Worm (Caenorhabditis elegans): ENCODE data around the gene str-249.
A peak's percentile ranks its signal among the peaks of the same experiment; 100 is the strongest.

str-249 gene

ce11 chrIV:7208961-7209360 is 22.3 kb upstream of the str-249 start:
- TF ChIP-seq W03F9.2 (tag; optimal IDR thresholded peaks at IDR 0.05): no peak
- TF ChIP-seq him-1 (tag; optimal IDR thresholded peaks at IDR 0.05): no peak
- TF ChIP-seq dao-5 (tag; optimal IDR thresholded peaks at IDR 0.05): no peak

ce11 chrIV:7205969-7206368 is 19.3 kb upstream of the str-249 start, which contains the start of gene kcc-1:
kcc-1 (plus strand) TSS chrIV:7206269.
- TF ChIP-seq W03F9.2 (tag; optimal IDR thresholded peaks at IDR 0.05) (no peak), dao-5 (tag; optimal IDR thresholded peaks at IDR 0.05) (no peak), him-1 (tag; optimal IDR thresholded peaks at IDR 0.05) (no peak)

ce11 chrIV:7203696-7204095 is 17.0 kb upstream of the str-249 start, which contains the start of gene R13A1.3:
R13A1.3 (plus strand) TSS chrIV:7203996.
- TF ChIP-seq dao-5 (tag; optimal IDR thresholded peaks at IDR 0.05): no peak
- TF ChIP-seq W03F9.2 (tag; optimal IDR thresholded peaks at IDR 0.05): no peak
- TF ChIP-seq him-1 (tag; optimal IDR thresholded peaks at IDR 0.05): no peak

ce11 chrIV:7196853-7197252 is 10.2 kb upstream of the str-249 start, which contains the start of gene unc-8:
unc-8 (plus strand) TSS chrIV:7197153.
- TF ChIP-seq dao-5 (tag; optimal IDR thresholded peaks at IDR 0.05): no peak
- no peak for TF ChIP-seq him-1 (tag; optimal IDR thresholded peaks at IDR 0.05)
- no peak for TF ChIP-seq W03F9.2 (tag; optimal IDR thresholded peaks at IDR 0.05)

- no peak for TF ChIP-seq W03F9.2 (tag; optimal IDR thresholded peaks at IDR 0.05)
- TF ChIP-seq him-1 (tag; optimal IDR thresholded peaks at IDR 0.05): no peak
- no peak for TF ChIP-seq dao-5 (tag; optimal IDR thresholded peaks at IDR 0.05)
Observed at ce11 chrIV:7195734-7196133, 9.1 kb upstream of the str-249 start, which contains the start of gene best-16. best-16 (minus strand) TSS chrIV:7195834.

- TF ChIP-seq him-1 (tag; optimal IDR thresholded peaks at IDR 0.05): no peak
Observed at ce11 chrIV:7191745-7192144, 5.1 kb upstream of the str-249 start, which contains the start of gene R13A1.5. R13A1.5 (minus strand) TSS chrIV:7191845.

- TF ChIP-seq dao-5 (tag; optimal IDR thresholded peaks at IDR 0.05): no peak
- no peak for TF ChIP-seq him-1 (tag; optimal IDR thresholded peaks at IDR 0.05)
- TF ChIP-seq W03F9.2 (tag; optimal IDR thresholded peaks at IDR 0.05): no peak
Observed at ce11 chrIV:7190409-7190808, 3.8 kb upstream of the str-249 start.

- TF ChIP-seq him-1 (tag; optimal IDR thresholded peaks at IDR 0.05) (no peak), dao-5 (tag; optimal IDR thresholded peaks at IDR 0.05) (no peak), W03F9.2 (tag; optimal IDR thresholded peaks at IDR 0.05) (peak; percentile 15)
Observed at ce11 chrIV:7188528-7189422, 2.1 kb upstream of the str-249 start, which contains the start of gene srlf-7. srlf-7 (plus strand) TSS chrIV:7189287.

ce11 chrIV:7188030-7188429 is 1.4 kb upstream of the str-249 start, which contains the start of gene C42D4.13:
C42D4.13 (minus strand) TSS chrIV:7188130.
- TF ChIP-seq dao-5 (tag; optimal IDR thresholded peaks at IDR 0.05) (no peak), W03F9.2 (tag; optimal IDR thresholded peaks at IDR 0.05) (no peak), him-1 (tag; optimal IDR thresholded peaks at IDR 0.05) (no peak)

ce11 chrIV:7184597-7184996 is 2.1 kb downstream of the str-249 start, which contains the start of gene clec-179:
clec-179 (minus strand) TSS chrIV:7184697.
- TF ChIP-seq dao-5 (tag; optimal IDR thresholded peaks at IDR 0.05): no peak
- TF ChIP-seq him-1 (tag; optimal IDR thresholded peaks at IDR 0.05): no peak
- TF ChIP-seq W03F9.2 (tag; optimal IDR thresholded peaks at IDR 0.05): no peak

- TF ChIP-seq him-1 (tag; optimal IDR thresholded peaks at IDR 0.05) (no peak), dao-5 (tag; optimal IDR thresholded peaks at IDR 0.05) (no peak), W03F9.2 (tag; optimal IDR thresholded peaks at IDR 0.05) (peak; percentile 12)
Observed at ce11 chrIV:7182818-7183217, 3.8 kb downstream of the str-249 start.

ce11 chrIV:7180304-7180703 is 6.4 kb downstream of the str-249 start, which contains the start of gene cest-10:
cest-10 (plus strand) TSS chrIV:7180557.
- TF ChIP-seq W03F9.2 (tag; optimal IDR thresholded peaks at IDR 0.05): peak; percentile 6
- TF ChIP-seq him-1 (tag; optimal IDR thresholded peaks at IDR 0.05): no peak

- no peak for TF ChIP-seq him-1 (tag; optimal IDR thresholded peaks at IDR 0.05)
Observed at ce11 chrIV:7178942-7179341, 7.7 kb downstream of the str-249 start, which contains the start of gene C42D4.3. C42D4.3 (plus strand) TSS chrIV:7179239.

ce11 chrIV:7176887-7177286 is 9.8 kb downstream of the str-249 start, which contains the start of gene str-44:
str-44 (plus strand) TSS chrIV:7177187.
- no peak for TF ChIP-seq him-1 (tag; optimal IDR thresholded peaks at IDR 0.05)
- no peak for TF ChIP-seq W03F9.2 (tag; optimal IDR thresholded peaks at IDR 0.05)
- TF ChIP-seq dao-5 (tag; optimal IDR thresholded peaks at IDR 0.05): no peak

Data from whole organism, L4/young adult.